Worm (Caenorhabditis elegans) whole organism, L2 larva: Measurements from ENCODE around the gene cwn-2.

ENCODE experiments used
- Y55F3AM.14 ChIP-seq: fragments of 200-800 bp; sonication (Bioruptor generic); optimal IDR thresholded peaks from 2 replicates; lab custom pipeline; 2018; ENCODE audit warnings: mild to moderate bottlenecking, missing genetic modification characterization, missing compliant biosample characterization
- aly-2 ChIP-seq: fragments of 150-350 bp; optimal IDR thresholded peaks from 2 replicates; lab custom pipeline; 2014; ENCODE audit warnings: missing biosample characterization, missing genetic modification characterization
- elt-1 ChIP-seq: fragments of 150-350 bp; optimal IDR thresholded peaks from 2 replicates; lab custom pipeline; 2014; ENCODE audit warnings: missing biosample characterization, missing genetic modification characterization
- lin-13 ChIP-seq: fragments of 150-350 bp; optimal IDR thresholded peaks from 2 replicates; lab custom pipeline; 2014; ENCODE audit warnings: missing biosample characterization, missing genetic modification reagents, missing genetic modification characterization
- lin-39 ChIP-seq: fragments of 150-350 bp; optimal IDR thresholded peaks from 2 replicates; lab custom pipeline; 2014; ENCODE audit warnings: missing biosample characterization, missing genetic modification reagents, missing genetic modification characterization
- nhr-11 ChIP-seq: fragments of 150-350 bp; optimal IDR thresholded peaks from 2 replicates; lab custom pipeline; 2014; ENCODE audit warnings: missing biosample characterization, missing genetic modification characterization
- nhr-77 ChIP-seq: fragments of 150-350 bp; optimal IDR thresholded peaks from 2 replicates; lab custom pipeline; 2014; ENCODE audit warnings: missing biosample characterization, missing genetic modification characterization
- sem-4 ChIP-seq: fragments of 150-350 bp; optimal IDR thresholded peaks from 2 replicates; lab custom pipeline; 2014; ENCODE audit warnings: missing biosample characterization, missing genetic modification reagents, missing genetic modification characterization
- unc-55 ChIP-seq: fragments of 150-350 bp; sonication (generic microtip); optimal IDR thresholded peaks from 3 replicates; lab custom pipeline; 2014; ENCODE audit warnings: missing biosample characterization, missing genetic modification reagents, missing genetic modification characterization
- ztf-4 ChIP-seq: fragments of 150-350 bp; optimal IDR thresholded peaks from 2 replicates; lab custom pipeline; 2014; ENCODE audit warnings: missing biosample characterization, missing genetic modification characterization

ce11 chrIV:10036966-10037365 lies 30.6 kb upstream of the cwn-2 start, which contains the start of gene F44D12.10:
- TF ChIP-seq nhr-77 (no peak), nhr-11 (tag; lab: Kevin White, UChicago) (no peak), unc-55 (no peak), sem-4 (tag; lab: Kevin White, UChicago) (no peak), Y55F3AM.14 (no peak), lin-13 (no peak), ztf-4 (tag; lab: Kevin White, UChicago) (no peak), elt-1 (no peak), aly-2 (tag; lab: Kevin White, UChicago) (no peak), lin-39 (tag; lab: Kevin White, UChicago) (no peak)
